Worm (Caenorhabditis elegans) whole organism, L3 larva: ENCODE results near the gene B0361.14.

Experiments
- R02D3.7 ChIP-seq: fragments of 150-350 bp; optimal IDR thresholded peaks from 2 replicates; lab custom pipeline; 2014; ENCODE audit warnings: missing biosample characterization, missing genetic modification characterization
- ZK546.5 ChIP-seq: sonication (generic microtip); optimal IDR thresholded peaks from 2 replicates; lab custom pipeline; 2017; ENCODE audit warnings: missing biosample characterization, missing genetic modification characterization
- aly-2 ChIP-seq: fragments of 150-350 bp; optimal IDR thresholded peaks from 2 replicates; lab custom pipeline; 2014; ENCODE audit warnings: missing biosample characterization, missing genetic modification characterization
- ceh-28 ChIP-seq: fragments of 150-350 bp; optimal IDR thresholded peaks from 2 replicates; lab custom pipeline; 2014; ENCODE audit warnings: missing biosample characterization, missing genetic modification reagents, missing genetic modification characterization
- ceh-82 ChIP-seq: fragments of 150-350 bp; optimal IDR thresholded peaks from 2 replicates; lab custom pipeline; 2014; ENCODE audit warnings: missing biosample characterization, missing genetic modification characterization
- ceh-9 ChIP-seq: sonication (generic microtip); optimal IDR thresholded peaks from 2 replicates; lab custom pipeline; 2018; ENCODE audit warnings: missing biosample characterization, missing genetic modification characterization
- daf-12 ChIP-seq: fragments of 150-350 bp; optimal IDR thresholded peaks from 2 replicates; lab custom pipeline; 2014; ENCODE audit warnings: missing biosample characterization, missing genetic modification reagents, missing genetic modification characterization
- egl-5 ChIP-seq: fragments of 150-350 bp; optimal IDR thresholded peaks from 2 replicates; lab custom pipeline; 2017; ENCODE audit warnings: missing biosample characterization, missing genetic modification reagents, missing genetic modification characterization, inconsistent platforms
- elt-1 ChIP-seq: fragments of 150-350 bp; optimal IDR thresholded peaks from 2 replicates; lab custom pipeline; 2014; ENCODE audit warnings: missing biosample characterization, missing genetic modification characterization
- elt-2 ChIP-seq: sonication (generic microtip); optimal IDR thresholded peaks from 2 replicates; lab custom pipeline; 2016; ENCODE audit warnings: missing genetic modification reagents, mild to moderate bottlenecking, missing genetic modification characterization, missing compliant biosample characterization
- elt-3 ChIP-seq, 3 experiments: fragments of 150-350 bp in 1 of 3; sonication (generic microtip) in 2 of 3; optimal IDR thresholded peaks; 2 replicates in 2 of 3; 4 replicates in 1 of 3; lab custom pipeline; 2014 to 2017; ENCODE audit warnings: missing biosample characterization in 3 of 3, missing genetic modification characterization in 3 of 3
- eor-1 ChIP-seq, 2 experiments: fragments of 150-350 bp; optimal IDR thresholded peaks; 2 replicates each; lab custom pipeline; 2014 to 2018; ENCODE audit warnings: missing biosample characterization in 2 of 2, missing genetic modification characterization in 2 of 2
- fkh-10 ChIP-seq: sonication (generic microtip); optimal IDR thresholded peaks from 2 replicates; lab custom pipeline; 2017; ENCODE audit warnings: missing biosample characterization, missing genetic modification reagents, missing genetic modification characterization
- fos-1 ChIP-seq: fragments of 150-350 bp; optimal IDR thresholded peaks from 2 replicates; lab custom pipeline; 2014; ENCODE audit warnings: missing biosample characterization, missing genetic modification characterization
- hmg-11 ChIP-seq: sonication (generic microtip); optimal IDR thresholded peaks from 2 replicates; lab custom pipeline; 2016; ENCODE audit warnings: missing genetic modification characterization, missing compliant biosample characterization
- lin-15B ChIP-seq: fragments of 150-350 bp; optimal IDR thresholded peaks from 2 replicates; lab custom pipeline; 2014; ENCODE audit warnings: missing biosample characterization, missing genetic modification characterization
- lin-39 ChIP-seq: fragments of 150-350 bp; optimal IDR thresholded peaks from 2 replicates; lab custom pipeline; 2018; ENCODE audit warnings: missing biosample characterization, missing genetic modification reagents, missing genetic modification characterization
- lsy-12 ChIP-seq: sonication (generic microtip); optimal IDR thresholded peaks from 2 replicates; lab custom pipeline; 2016; ENCODE audit warnings: mild to moderate bottlenecking, missing genetic modification characterization, missing compliant biosample characterization
- nfya-1 ChIP-seq: sonication (generic microtip); optimal IDR thresholded peaks from 2 replicates; lab custom pipeline; 2017; ENCODE audit warnings: missing genetic modification characterization, mild to moderate bottlenecking, missing compliant biosample characterization, antibody characterized with exemption, moderate library complexity; ENCODE audit not compliant: insufficient read depth
- nhr-11 ChIP-seq: fragments of 150-350 bp; optimal IDR thresholded peaks from 2 replicates; lab custom pipeline; 2014; ENCODE audit warnings: missing biosample characterization, missing genetic modification characterization
- nhr-12 ChIP-seq: fragments of 150-350 bp; optimal IDR thresholded peaks from 2 replicates; lab custom pipeline; 2014; ENCODE audit warnings: missing biosample characterization, missing genetic modification characterization
- nhr-23 ChIP-seq: fragments of 150-350 bp; optimal IDR thresholded peaks from 2 replicates; lab custom pipeline; 2014; ENCODE audit warnings: missing biosample characterization, missing genetic modification reagents, missing genetic modification characterization
- nhr-25 ChIP-seq: sonication (generic microtip); optimal IDR thresholded peaks from 2 replicates; lab custom pipeline; 2017; ENCODE audit warnings: missing biosample characterization, missing genetic modification characterization
- nhr-28 ChIP-seq: fragments of 150-350 bp; optimal IDR thresholded peaks from 2 replicates; lab custom pipeline; 2014; ENCODE audit warnings: missing biosample characterization, missing genetic modification characterization
- nhr-43 ChIP-seq: sonication (generic microtip); optimal IDR thresholded peaks from 2 replicates; lab custom pipeline; 2016; ENCODE audit warnings: mild to moderate bottlenecking, missing genetic modification characterization, missing compliant biosample characterization; ENCODE audit not compliant: poor library complexity, severe bottlenecking
- nhr-67 ChIP-seq: fragments of 150-350 bp; optimal IDR thresholded peaks from 2 replicates; lab custom pipeline; 2014; ENCODE audit warnings: missing biosample characterization, missing genetic modification characterization
- nhr-77 ChIP-seq: fragments of 150-350 bp; optimal IDR thresholded peaks from 2 replicates; lab custom pipeline; 2014; ENCODE audit warnings: missing biosample characterization, missing genetic modification characterization
- pha-4 ChIP-seq: fragments of 150-350 bp; optimal IDR thresholded peaks from 2 replicates; lab custom pipeline; 2014; ENCODE audit warnings: missing biosample characterization, missing genetic modification reagents, missing genetic modification characterization
- pqm-1 ChIP-seq: fragments of 150-350 bp; optimal IDR thresholded peaks from 2 replicates; lab custom pipeline; 2017; ENCODE audit warnings: missing biosample characterization, missing genetic modification characterization, inconsistent platforms
- sea-2 ChIP-seq: fragments of 150-350 bp; sonication (generic microtip); optimal IDR thresholded peaks from 4 replicates; lab custom pipeline; 2014; ENCODE audit warnings: missing biosample characterization, missing genetic modification reagents, missing genetic modification characterization
- unc-39 ChIP-seq: sonication (generic microtip); optimal IDR thresholded peaks from 4 replicates; lab custom pipeline; 2017; ENCODE audit warnings: missing biosample characterization, missing genetic modification characterization
- unc-62 ChIP-seq: fragments of 150-350 bp; sonication (generic microtip); optimal IDR thresholded peaks from 4 replicates; lab custom pipeline; 2014; ENCODE audit warnings: missing biosample characterization, missing genetic modification reagents, missing genetic modification characterization
- zag-1 ChIP-seq: fragments of 150-350 bp; optimal IDR thresholded peaks from 2 replicates; lab custom pipeline; 2014; ENCODE audit warnings: missing biosample characterization, missing genetic modification characterization
- ztf-11 ChIP-seq: fragments of 150-350 bp; optimal IDR thresholded peaks from 2 replicates; lab custom pipeline; 2014; ENCODE audit warnings: missing biosample characterization, missing genetic modification characterization
- ztf-4 ChIP-seq: fragments of 150-350 bp; optimal IDR thresholded peaks from 2 replicates; lab custom pipeline; 2014; ENCODE audit warnings: missing biosample characterization, missing genetic modification characterization

The B0361.14 gene

ce11 chrIII:7314473-7314872, 15.1 kb upstream of the B0361.14 start:
- TF ChIP-seq elt-3 (tag; optimal IDR thresholded peaks at IDR 0.05; lab: Kevin White, UChicago) (no peak), R02D3.7 (tag; lab: Kevin White, UChicago) (no peak), egl-5 (tag; lab: Kevin White, UChicago) (no peak), ceh-82 (tag; lab: Kevin White, UChicago) (no peak), hmg-11 (tag; lab: Kevin White, UChicago) (no peak), zag-1 (tag; lab: Kevin White, UChicago) (no peak), daf-12 (no peak), aly-2 (no peak), lsy-12 (tag; lab: Kevin White, UChicago) (no peak), nfya-1 (tag; lab: Kevin White, UChicago) (no peak), pha-4 (tag; lab: Kevin White, UChicago) (no peak), elt-1 (tag; lab: Kevin White, UChicago) (no peak), nhr-11 (tag; lab: Kevin White, UChicago) (no peak), nhr-23 (tag; lab: Kevin White, UChicago) (no peak), nhr-67 (no peak), unc-62 (no peak)

ce11 chrIII:7310662-7311340, 11.5 kb upstream of the B0361.14 start, which contains the start of the genes F56C9.6 and F56C9.3:
Gene F56C9.6, minus strand, starts transcription at chrIII:7310773.
Gene F56C9.3, plus strand, starts transcription at chrIII:7311290.
- no peak for TF ChIP-seq nhr-28
- no peak for TF ChIP-seq nhr-25
- no peak for TF ChIP-seq ztf-11 (tag; lab: Kevin White, UChicago)
- TF ChIP-seq nhr-12 = no peak
- no peak for TF ChIP-seq sea-2 (GFP tag; lab: Kevin White, UChicago)
- no peak for TF ChIP-seq ceh-9 (tag; lab: Kevin White, UChicago)
- TF ChIP-seq hmg-11 (tag; lab: Kevin White, UChicago) = no peak
- no peak for TF ChIP-seq aly-2
- no peak for TF ChIP-seq elt-1 (tag; lab: Kevin White, UChicago)
- TF ChIP-seq pqm-1 = no peak
- no peak for TF ChIP-seq ceh-28 (tag; lab: Kevin White, UChicago)
- no peak for TF ChIP-seq ztf-4 (tag; lab: Kevin White, UChicago)
- no peak for TF ChIP-seq nhr-77 (tag; lab: Kevin White, UChicago)
- TF ChIP-seq lsy-12 (tag; lab: Kevin White, UChicago) = no peak
- no peak for TF ChIP-seq egl-5 (tag; lab: Kevin White, UChicago)
- TF ChIP-seq elt-2 (tag; lab: Kevin White, UChicago) = no peak
- no peak for TF ChIP-seq fos-1
- TF ChIP-seq unc-39 (tag; lab: Kevin White, UChicago) = no peak
- TF ChIP-seq fkh-10 (GFP tag; lab: Kevin White, UChicago) = no peak
- TF ChIP-seq pha-4 (tag; lab: Kevin White, UChicago) = no peak

- TF ChIP-seq ZK546.5 = no peak
- TF ChIP-seq aly-2 = no peak
- no peak for TF ChIP-seq ceh-82 (tag; lab: Kevin White, UChicago)
- peak; percentile 32 for TF ChIP-seq ceh-28 (tag; lab: Kevin White, UChicago)
- TF ChIP-seq ceh-9 (tag; lab: Kevin White, UChicago) = no peak
- TF ChIP-seq pha-4 (tag; lab: Kevin White, UChicago) = no peak
Observed at ce11 chrIII:7308600-7309109, 9.3 kb upstream of the B0361.14 start, which contains the start of gene acbp-4. Gene acbp-4, minus strand, starts transcription at chrIII:7309109.

ce11 chrIII:7305649-7305977, 6.3 kb upstream of the B0361.14 start:
- no peak for TF ChIP-seq ztf-4 (tag; lab: Kevin White, UChicago)
- TF ChIP-seq nhr-43 (tag; lab: Kevin White, UChicago) = peak; percentile 43
- no peak for TF ChIP-seq nhr-11 (tag; lab: Kevin White, UChicago)
- peak; percentile 33 for TF ChIP-seq nhr-23 (tag; lab: Kevin White, UChicago)
- no peak for TF ChIP-seq eor-1 (tag; optimal IDR thresholded peaks at IDR 0.05; lab: Kevin White, UChicago)
- peak; percentile 30 for TF ChIP-seq nhr-25
- TF ChIP-seq lin-15B (tag; lab: Kevin White, UChicago) = no peak
- TF ChIP-seq lin-39 (tag; lab: Kevin White, UChicago) = no peak
- no peak for TF ChIP-seq elt-2 (tag; lab: Kevin White, UChicago)
- peak in 1 of 3 experiments; percentile 13 for TF ChIP-seq elt-3 (tag; optimal IDR thresholded peaks at IDR 0.05; lab: Kevin White, UChicago)
